Fruit fly (Drosophila melanogaster): Measurements from ENCODE around the gene hfw.

dm6 chrX:1621399-1621798, 48.0 kb upstream of the hfw start:
- TF ChIP-seq EcR (GFP tag; optimal IDR thresholded peaks at IDR 0.05) (no peak), CG34367 (tag; optimal IDR thresholded peaks at IDR 0.05) (no peak), CG13204 (GFP tag; optimal IDR thresholded peaks at IDR 0.05) (no peak), CG17806 (tag; optimal IDR thresholded peaks at IDR 0.05) (no peak), Ets98B (GFP tag; IDR thresholded peaks at IDR 0.05) (no peak), CG8159 (tag; optimal IDR thresholded peaks at IDR 0.05) (no peak), CG8301 (tag; optimal IDR thresholded peaks at IDR 0.05) (no peak), D1 (tag; optimal IDR thresholded peaks at IDR 0.05) (no peak), rn (GFP tag; IDR thresholded peaks at IDR 0.05) (no peak), CG4496 (GFP tag; IDR thresholded peaks at IDR 0.05) (no peak), Pif1A (GFP tag; optimal IDR thresholded peaks at IDR 0.05) (no peak)
